Fruit fly (Drosophila melanogaster): Measurements from ENCODE around the gene CG10237.
A peak's percentile ranks its signal among the peaks of the same experiment; 100 is the strongest.

Gene CG10237

DNA sequence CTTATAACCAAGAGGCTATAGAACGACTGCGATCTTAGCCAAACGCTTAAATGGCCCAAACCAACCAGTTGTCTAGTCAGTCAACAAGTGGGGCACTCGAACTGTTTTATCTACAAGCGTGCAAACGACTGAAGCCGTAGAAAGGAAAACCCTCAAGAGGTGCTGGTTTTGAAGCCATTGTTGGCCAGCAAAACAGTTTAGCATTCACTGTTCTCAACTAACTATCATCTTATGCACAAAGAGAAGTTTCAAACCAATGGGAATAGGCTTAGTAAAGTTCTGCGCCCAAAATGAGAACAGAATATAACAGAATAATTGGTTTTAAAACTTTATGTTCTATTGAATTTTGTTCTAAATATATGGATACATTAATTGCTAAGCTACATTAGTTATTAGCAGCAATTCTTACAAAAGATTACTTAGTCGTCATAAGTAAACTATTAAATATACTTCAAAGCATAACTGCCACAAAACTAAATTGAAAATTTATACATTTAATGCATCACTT, 48.8 kb downstream of the CG10237 start, which contains the start of gene CG31798 (continued):
- 0 out of 3 replicates have a peak, but pooled peaks have one; percentile 20 for TF ChIP-seq dysf (GFP tag; IDR thresholded peaks at IDR 0.05)
- TF ChIP-seq Xrp1 (GFP tag; IDR thresholded peaks at IDR 0.05) = no peak
- no peak for TF ChIP-seq H2.0 (GFP tag; IDR thresholded peaks at IDR 0.05)
- TF ChIP-seq NK7.1 (GFP tag; optimal IDR thresholded peaks at IDR 0.05) = no peak
- TF ChIP-seq zf30C (GFP tag; optimal IDR thresholded peaks at IDR 0.05) = no peak
- TF ChIP-seq wor (GFP tag; IDR thresholded peaks at IDR 0.05) = no peak
- TF ChIP-seq CG34224 (GFP tag; IDR thresholded peaks at IDR 0.05; ENCODE audit: partially characterized antibody) = no peak
- TF ChIP-seq gt (GFP tag; IDR thresholded peaks at IDR 0.05) = no peak
- TF ChIP-seq Hr39 (optimal IDR thresholded peaks at IDR 0.05) = no peak
- no peak for TF ChIP-seq CG31365 (tag; optimal IDR thresholded peaks at IDR 0.05)
- no peak for TF ChIP-seq CG17186 (GFP tag; optimal IDR thresholded peaks at IDR 0.05)
- TF ChIP-seq disco-r (GFP tag; optimal IDR thresholded peaks at IDR 0.05) = no peak
- 0 out of 2 replicates have a peak, but pooled peaks have one; percentile 9 for TF ChIP-seq CG9932 (GFP tag; IDR thresholded peaks at IDR 0.05)
- TF ChIP-seq gfzf (GFP tag; optimal IDR thresholded peaks at IDR 0.05) = no peak
- TF ChIP-seq CG18599 (GFP tag; optimal IDR thresholded peaks at IDR 0.05) = no peak
- no peak for TF ChIP-seq CG3281 (GFP tag; optimal IDR thresholded peaks at IDR 0.05)
- TF ChIP-seq Bgb (GFP tag; IDR thresholded peaks at IDR 0.05; ENCODE audit: partially characterized antibody) = 0 out of 2 replicates have a peak, but pooled peaks have one; percentile 35
- TF ChIP-seq al (GFP tag; IDR thresholded peaks at IDR 0.05) = no peak
- no peak for TF ChIP-seq da (GFP tag; optimal IDR thresholded peaks at IDR 0.05)
- no peak for TF ChIP-seq Myb (GFP tag; optimal IDR thresholded peaks at IDR 0.05)
- TF ChIP-seq Spps (tag; optimal IDR thresholded peaks at IDR 0.05) = no peak
- TF ChIP-seq Atf3 (GFP tag; optimal IDR thresholded peaks at IDR 0.05) = no peak
- no peak for TF ChIP-seq Sox100B (GFP tag; optimal IDR thresholded peaks at IDR 0.05)
- no peak for TF ChIP-seq otp (GFP tag; IDR thresholded peaks at IDR 0.05)
- TF ChIP-seq tx (GFP tag; optimal IDR thresholded peaks at IDR 0.05) = no peak
- TF ChIP-seq Asciz (GFP tag; optimal IDR thresholded peaks at IDR 0.05) = no peak
- no peak for TF ChIP-seq CG3407 (GFP tag; optimal IDR thresholded peaks at IDR 0.05)
- TF ChIP-seq CG9817 (tag; optimal IDR thresholded peaks at IDR 0.05) = peak; percentile 6
- no peak for TF ChIP-seq BEAF-32 (GFP tag; optimal IDR thresholded peaks at IDR 0.05)
- TF ChIP-seq CG17829 (tag; optimal IDR thresholded peaks at IDR 0.05) = no peak
- no peak for TF ChIP-seq stc (GFP tag; IDR thresholded peaks at IDR 0.05)
- TF ChIP-seq CG10431 (GFP tag; optimal IDR thresholded peaks at IDR 0.05) = no peak
- TF ChIP-seq CG1792 (GFP tag; optimal IDR thresholded peaks at IDR 0.05) = no peak
- no peak for TF ChIP-seq caup (GFP tag; optimal IDR thresholded peaks at IDR 0.05; ENCODE audit: severe bottlenecking)
- TF ChIP-seq CoRest (tag; optimal IDR thresholded peaks at IDR 0.05) = no peak
- TF ChIP-seq croc (GFP tag; conservative IDR thresholded peaks at IDR 0.05) = no peak
- no peak for TF ChIP-seq CG17359 (tag; optimal IDR thresholded peaks at IDR 0.05)
- no peak for TF ChIP-seq pfk (GFP tag; optimal IDR thresholded peaks at IDR 0.05)
- TF ChIP-seq her (GFP tag; optimal IDR thresholded peaks at IDR 0.05) = no peak
- TF ChIP-seq CG9797 (GFP tag; optimal IDR thresholded peaks at IDR 0.05) = no peak
- TF ChIP-seq Drgx (GFP tag; IDR thresholded peaks at IDR 0.05) = no peak
- TF ChIP-seq CG2875 (GFP tag; optimal IDR thresholded peaks at IDR 0.05) = no peak
- peak; percentile 11 for TF ChIP-seq trem (tag; optimal IDR thresholded peaks at IDR 0.05)
- no peak for TF ChIP-seq CG9437 (GFP tag; optimal IDR thresholded peaks at IDR 0.05)
- TF ChIP-seq CG2199 (GFP tag; IDR thresholded peaks at IDR 0.05) = peak; percentile 87; the same call in 2 of the 3 replicates
- no peak for TF ChIP-seq CG10274 (GFP tag; optimal IDR thresholded peaks at IDR 0.05)
- no peak for TF ChIP-seq chn (GFP tag; optimal IDR thresholded peaks at IDR 0.05)
- TF ChIP-seq rib (GFP tag; IDR thresholded peaks at IDR 0.05) = no peak
- TF ChIP-seq CG10321 (GFP tag; IDR thresholded peaks at IDR 0.05) = no peak
- no peak for TF ChIP-seq Optix (GFP tag; IDR thresholded peaks at IDR 0.05)
- no peak for TF ChIP-seq sqz (GFP tag; optimal IDR thresholded peaks at IDR 0.05)
- TF ChIP-seq fru (optimal IDR thresholded peaks at IDR 0.05) = no peak
